Worm (Caenorhabditis elegans) whole organism, L1 larva: ENCODE measurements around the gene ZK418.13.

Experiments used
- C16A3.4 ChIP-seq: fragments of 150-350 bp; optimal IDR thresholded peaks from 2 replicates; lab custom pipeline; 2014; ENCODE audit warnings: missing biosample characterization, missing genetic modification characterization
- C34B4.2 ChIP-seq: sonication (generic microtip); optimal IDR thresholded peaks from 2 replicates; lab custom pipeline; 2017; ENCODE audit warnings: mild to moderate bottlenecking, missing genetic modification characterization, missing compliant biosample characterization
- aha-1 ChIP-seq: fragments of 150-350 bp; optimal IDR thresholded peaks from 2 replicates; lab custom pipeline; 2014; ENCODE audit warnings: missing biosample characterization, missing genetic modification characterization
- ceh-63 ChIP-seq: fragments of 200-800 bp; sonication (Bioruptor generic); optimal IDR thresholded peaks from 2 replicates; lab custom pipeline; 2018; ENCODE audit warnings: mild to moderate bottlenecking, missing genetic modification characterization, missing compliant biosample characterization
- ceh-82 ChIP-seq, 3 experiments: fragments of 150-350 bp in 1 of 3; sonication (generic microtip) in 2 of 3; optimal IDR thresholded peaks; 2 replicates each; lab custom pipeline; 2014 to 2017; ENCODE audit warnings: missing biosample characterization in 3 of 3, missing genetic modification characterization in 3 of 3
- ceh-88 ChIP-seq: fragments of 200-800 bp; sonication (Bioruptor generic); IDR thresholded peaks from 2 replicates; pipeline ENCODE4 v1.3.6; 2022; ENCODE audit warnings: missing genetic modification characterization, missing compliant biosample characterization
- dpl-1 ChIP-seq, 3 experiments: fragments of 150-350 bp in 2 of 3; sonication (generic microtip) in 1 of 3; optimal IDR thresholded peaks; 2 replicates each; lab custom pipeline; 2014 to 2017; ENCODE audit warnings: missing biosample characterization in 3 of 3, missing genetic modification characterization in 3 of 3, missing genetic modification reagents in 3 of 3
- dsc-1 ChIP-seq: sonication (generic microtip); optimal IDR thresholded peaks from 2 replicates; lab custom pipeline; 2016; ENCODE audit warnings: mild to moderate bottlenecking, missing genetic modification characterization, missing compliant biosample characterization
- efl-1 ChIP-seq, 4 experiments: fragments of 150-350 bp; optimal IDR thresholded peaks in 3 of 4; peaks in 1 of 4; 1 replicate in 1 of 4; 2 replicates in 3 of 4; lab custom pipeline; 2014; ENCODE audit warnings: missing biosample characterization in 2 of 4, missing genetic modification characterization in 2 of 4, missing genetic modification reagents in 2 of 4
- egl-27 ChIP-seq, 2 experiments: fragments of 150-350 bp in 1 of 2; sonication (generic microtip); optimal IDR thresholded peaks; 3 replicates each; lab custom pipeline; 2017 to 2018; ENCODE audit warnings: missing biosample characterization in 2 of 2, missing genetic modification characterization in 2 of 2, missing genetic modification reagents in 2 of 2
- elt-3 ChIP-seq, 6 experiments: fragments of 150-350 bp in 1 of 6; sonication (generic microtip); optimal IDR thresholded peaks; 2 replicates each; lab custom pipeline; 2017 to 2018; ENCODE audit warnings: missing biosample characterization in 6 of 6, missing genetic modification characterization in 6 of 6, inconsistent platforms in 1 of 6
- fos-1 ChIP-seq: fragments of 150-350 bp; optimal IDR thresholded peaks from 2 replicates; lab custom pipeline; 2014; ENCODE audit warnings: missing biosample characterization, missing genetic modification characterization
- grh-1 ChIP-seq: fragments of 200-800 bp; sonication (Bioruptor generic); IDR thresholded peaks from 2 replicates; pipeline ENCODE4 v1.3.6; 2022; ENCODE audit warnings: missing genetic modification reagents, missing genetic modification characterization, missing compliant biosample characterization
- hlh-17 ChIP-seq: fragments of 200-800 bp; sonication (Bioruptor generic); optimal IDR thresholded peaks from 2 replicates; lab custom pipeline; 2018; ENCODE audit warnings: missing genetic modification characterization, mild to moderate bottlenecking, missing compliant biosample characterization, moderate library complexity, borderline replicate concordance
- hlh-4 ChIP-seq: sonication (generic microtip); optimal IDR thresholded peaks from 2 replicates; lab custom pipeline; 2016; ENCODE audit warnings: mild to moderate bottlenecking, missing genetic modification characterization, missing compliant biosample characterization
- hpl-2 ChIP-seq: fragments of 150-350 bp; optimal IDR thresholded peaks from 2 replicates; lab custom pipeline; 2014; ENCODE audit warnings: missing biosample characterization, missing genetic modification reagents, missing genetic modification characterization
- irx-1 ChIP-seq: sonication (generic microtip); optimal IDR thresholded peaks from 2 replicates; lab custom pipeline; 2016; ENCODE audit warnings: missing genetic modification characterization, missing compliant biosample characterization
- jun-1 ChIP-seq: fragments of 150-350 bp; optimal IDR thresholded peaks from 2 replicates; lab custom pipeline; 2014; ENCODE audit warnings: missing biosample characterization, missing genetic modification reagents, missing genetic modification characterization
- lin-13 ChIP-seq: fragments of 150-350 bp; optimal IDR thresholded peaks from 2 replicates; lab custom pipeline; 2014; ENCODE audit warnings: missing biosample characterization, missing genetic modification reagents, missing genetic modification characterization
- lin-14 ChIP-seq: fragments of 200-800 bp; sonication (Bioruptor generic); optimal IDR thresholded peaks from 2 replicates; lab custom pipeline; 2018; ENCODE audit warnings: mild to moderate bottlenecking, missing genetic modification characterization, moderate library complexity, missing compliant biosample characterization
- lin-35 ChIP-seq, 2 experiments: fragments of 150-350 bp; optimal IDR thresholded peaks; 2 replicates each; lab custom pipeline; 2014; ENCODE audit warnings: missing biosample characterization in 2 of 2, missing genetic modification characterization in 2 of 2, missing genetic modification reagents in 2 of 2
- lir-3 ChIP-seq: sonication (generic microtip); optimal IDR thresholded peaks from 2 replicates; lab custom pipeline; 2016; ENCODE audit warnings: mild to moderate bottlenecking, missing genetic modification characterization, moderate library complexity, missing compliant biosample characterization; ENCODE audit not compliant: poor library complexity
- lsy-2 ChIP-seq, 2 experiments: fragments of 150-350 bp; optimal IDR thresholded peaks; 2 replicates each; lab custom pipeline; 2014; ENCODE audit warnings: missing biosample characterization in 2 of 2, missing genetic modification characterization in 2 of 2
- mab-9 ChIP-seq: fragments of 200-800 bp; sonication (Bioruptor generic); IDR thresholded peaks from 2 replicates; pipeline ENCODE4 v1.3.6; 2022; ENCODE audit warnings: missing genetic modification reagents, missing genetic modification characterization, missing compliant biosample characterization
- mdl-1 ChIP-seq, 2 experiments: fragments of 150-350 bp; optimal IDR thresholded peaks; 2 replicates each; lab custom pipeline; 2014 to 2017; ENCODE audit warnings: missing biosample characterization in 2 of 2, missing genetic modification characterization in 2 of 2, inconsistent platforms in 1 of 2
- mef-2 ChIP-seq: fragments of 150-350 bp; optimal IDR thresholded peaks from 2 replicates; lab custom pipeline; 2014; ENCODE audit warnings: missing biosample characterization, missing genetic modification characterization
- nhr-71 ChIP-seq: sonication (generic microtip); optimal IDR thresholded peaks from 2 replicates; lab custom pipeline; 2016; ENCODE audit warnings: mild to moderate bottlenecking, missing genetic modification characterization, moderate library complexity, missing compliant biosample characterization
- nhr-76 ChIP-seq: sonication (generic microtip); optimal IDR thresholded peaks from 2 replicates; lab custom pipeline; 2017; ENCODE audit warnings: missing biosample characterization, missing genetic modification characterization
- nhr-85 ChIP-seq: sonication (generic microtip); peaks from one replicate; lab custom pipeline; 2016; ENCODE audit warnings: missing genetic modification characterization, inconsistent platforms, missing compliant biosample characterization
- pax-3 ChIP-seq: fragments of 200-800 bp; sonication (Bioruptor generic); optimal IDR thresholded peaks from 2 replicates; lab custom pipeline; 2018; ENCODE audit warnings: mild to moderate bottlenecking, missing genetic modification characterization, moderate library complexity, missing compliant biosample characterization
- sox-4 ChIP-seq: sonication (generic microtip); optimal IDR thresholded peaks from 2 replicates; lab custom pipeline; 2016; ENCODE audit warnings: missing genetic modification characterization, missing compliant biosample characterization
- swsn-7 ChIP-seq: sonication (generic microtip); optimal IDR thresholded peaks from 2 replicates; lab custom pipeline; 2016; ENCODE audit warnings: missing genetic modification characterization, missing compliant biosample characterization
- tlp-1 ChIP-seq: fragments of 150-350 bp; optimal IDR thresholded peaks from 2 replicates; lab custom pipeline; 2014; ENCODE audit warnings: missing biosample characterization, missing genetic modification characterization
- unc-130 ChIP-seq: fragments of 150-350 bp; optimal IDR thresholded peaks from 2 replicates; lab custom pipeline; 2017; ENCODE audit warnings: missing biosample characterization, missing genetic modification characterization, inconsistent platforms
- unc-30 ChIP-seq: sonication (generic microtip); optimal IDR thresholded peaks from 2 replicates; lab custom pipeline; 2017; ENCODE audit warnings: missing biosample characterization, missing genetic modification characterization
- unc-62 ChIP-seq: fragments of 150-350 bp; optimal IDR thresholded peaks from 2 replicates; lab custom pipeline; 2014; ENCODE audit warnings: missing biosample characterization, missing genetic modification reagents, missing genetic modification characterization
- unc-86 ChIP-seq: sonication (generic microtip); optimal IDR thresholded peaks from 2 replicates; lab custom pipeline; 2016; ENCODE audit warnings: missing genetic modification characterization, missing compliant biosample characterization
- unc-98 ChIP-seq: fragments of 200-800 bp; sonication (Bioruptor generic); IDR thresholded peaks from 2 replicates; pipeline ENCODE4 v1.3.6; 2022; ENCODE audit warnings: missing genetic modification characterization, missing compliant biosample characterization
- zip-4 ChIP-seq: fragments of 200-800 bp; sonication (Bioruptor generic); optimal IDR thresholded peaks from 2 replicates; lab custom pipeline; 2018; ENCODE audit warnings: mild to moderate bottlenecking, missing genetic modification characterization, moderate library complexity, missing compliant biosample characterization
- ztf-4 ChIP-seq: fragments of 150-350 bp; optimal IDR thresholded peaks from 2 replicates; lab custom pipeline; 2014; ENCODE audit warnings: missing biosample characterization, missing genetic modification characterization

The ZK418.13 gene

ce11 chrIII:7068520-7069113 lies 7.7 kb downstream of the ZK418.13 start, which contains the start of the genes ubc-18 and R01H2.8 (continued):
- TF ChIP-seq unc-98 (GFP tag; lab: Robert Waterston, UW), result no peak
- no peak for TF ChIP-seq ceh-88 (GFP tag; lab: Robert Waterston, UW)
- no peak for TF ChIP-seq zip-4 (GFP tag; lab: Kevin White, UChicago)
- no peak for TF ChIP-seq ztf-4 (tag; lab: Kevin White, UChicago)
- TF ChIP-seq lin-14, result no peak
- TF ChIP-seq lsy-2 (tag; optimal IDR thresholded peaks at IDR 0.05; lab: Kevin White, UChicago), result peak; percentile 51 to 79
- no peak for TF ChIP-seq aha-1 (tag; lab: Kevin White, UChicago)
- no peak for TF ChIP-seq jun-1
- TF ChIP-seq hlh-4 (tag; lab: Kevin White, UChicago), result no peak
- peak; percentile 61 for TF ChIP-seq nhr-71 (tag; lab: Kevin White, UChicago)
- no peak for TF ChIP-seq sox-4
- TF ChIP-seq elt-3 (tag; optimal IDR thresholded peaks at IDR 0.05; lab: Kevin White, UChicago), result peak in 1 of 6 experiments; percentile 33
- TF ChIP-seq mef-2 (tag; lab: Kevin White, UChicago), result no peak

- TF ChIP-seq swsn-7 (tag; lab: Kevin White, UChicago), result no peak
- peak in 1 of 2 experiments; percentile 13 for TF ChIP-seq lin-35 (GFP tag; optimal IDR thresholded peaks at IDR 0.05; lab: Kevin White, UChicago)
- no peak for TF ChIP-seq lir-3 (tag; lab: Kevin White, UChicago)
- TF ChIP-seq lsy-2 (tag; optimal IDR thresholded peaks at IDR 0.05; lab: Kevin White, UChicago), result no peak
- TF ChIP-seq grh-1 (GFP tag; lab: Robert Waterston, UW), result no peak
- TF ChIP-seq C16A3.4, result no peak
- TF ChIP-seq dpl-1 (GFP tag; optimal IDR thresholded peaks at IDR 0.05; lab: Kevin White, UChicago), result peak in 1 of 3 experiments; percentile 3
- TF ChIP-seq nhr-76, result no peak
- TF ChIP-seq efl-1 (optimal IDR thresholded peaks at IDR 0.05; lab: Kevin White, UChicago), result no peak
- TF ChIP-seq efl-1 (GFP tag; optimal IDR thresholded peaks at IDR 0.05 in 1 of 2; lab: Kevin White, UChicago), result peak in 1 of 2 experiments; percentile 93
- TF ChIP-seq tlp-1, result no peak
- no peak for TF ChIP-seq fos-1 (tag; lab: Kevin White, UChicago)
- TF ChIP-seq ceh-63 (GFP tag; lab: Kevin White, UChicago), result no peak
- no peak for TF ChIP-seq unc-130
- no peak for TF ChIP-seq irx-1
- no peak for TF ChIP-seq C34B4.2 (tag; lab: Kevin White, UChicago)
- TF ChIP-seq ceh-82 (tag; optimal IDR thresholded peaks at IDR 0.05; lab: Kevin White, UChicago), result no peak
- TF ChIP-seq hlh-17, result no peak
- no peak for TF ChIP-seq dsc-1 (tag; lab: Kevin White, UChicago)
These were observed 8.8 kb downstream of the ZK418.13 start, which contains the start of gene ger-1 for ce11 chrIII:7067385-7067896. Gene ger-1 (minus strand): TSS chrIII:7067477.

ce11 chrIII:7064185-7064584 lies 12.1 kb downstream of the ZK418.13 start, which contains the start of gene R01H2.4:
Gene R01H2.4 (minus strand): TSS chrIII:7064285.
- TF ChIP-seq pax-3 (tag; lab: Kevin White, UChicago), result no peak
- no peak for TF ChIP-seq mab-9 (GFP tag; lab: Robert Waterston, UW)
- TF ChIP-seq unc-30 (tag; lab: Kevin White, UChicago), result no peak
- TF ChIP-seq dpl-1 (GFP tag; optimal IDR thresholded peaks at IDR 0.05; lab: Kevin White, UChicago), result no peak
- TF ChIP-seq lin-14, result no peak
- TF ChIP-seq hpl-2, result no peak
- no peak for TF ChIP-seq zip-4 (GFP tag; lab: Kevin White, UChicago)
- no peak for TF ChIP-seq lin-13 (GFP tag; lab: Kevin White, UChicago)
- no peak for TF ChIP-seq egl-27 (tag; optimal IDR thresholded peaks at IDR 0.05; lab: Kevin White, UChicago)
- no peak for TF ChIP-seq jun-1
- TF ChIP-seq mdl-1 (tag; optimal IDR thresholded peaks at IDR 0.05; lab: Kevin White, UChicago), result no peak
- TF ChIP-seq tlp-1, result no peak
- TF ChIP-seq ztf-4 (tag; lab: Kevin White, UChicago), result no peak
- TF ChIP-seq unc-62 (GFP tag; lab: Kevin White, UChicago), result no peak
- no peak for TF ChIP-seq nhr-85
- TF ChIP-seq unc-86 (tag; lab: Kevin White, UChicago), result no peak
- TF ChIP-seq efl-1 (optimal IDR thresholded peaks at IDR 0.05; lab: Kevin White, UChicago), result no peak
- no peak for TF ChIP-seq efl-1 (GFP tag; optimal IDR thresholded peaks at IDR 0.05 in 1 of 2; lab: Kevin White, UChicago)
- no peak for TF ChIP-seq unc-130
- no peak for TF ChIP-seq C16A3.4
